Worm (Caenorhabditis elegans): Measurements from ENCODE around the gene F38H4.3.

Gene F38H4.3

DNA sequence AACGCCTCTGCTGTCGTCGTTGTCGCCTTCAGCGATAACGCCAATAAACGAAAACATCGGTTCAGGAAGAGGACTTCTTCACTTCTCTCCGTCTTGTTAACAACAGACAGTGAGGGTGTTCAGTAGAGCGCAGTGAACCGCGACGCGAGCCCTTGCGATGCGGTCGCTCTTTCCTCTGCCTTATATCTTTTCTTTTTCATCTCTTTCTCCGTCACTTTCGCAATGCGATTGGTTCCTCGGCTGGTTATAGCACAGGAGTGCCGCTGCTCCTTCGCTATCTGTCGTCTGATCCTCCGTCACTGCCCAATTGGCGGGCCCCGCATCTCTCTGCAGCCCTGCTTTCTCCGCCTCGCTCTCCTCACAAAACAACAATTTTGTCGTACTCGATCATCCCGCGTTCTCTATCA, 14.9 kb downstream of the F38H4.3 start (continued):
- no peak for TF ChIP-seq Y75B8A.6 (GFP tag; IDR thresholded peaks at IDR 0.05)
- TF ChIP-seq ceh-20 (GFP tag; IDR thresholded peaks at IDR 0.05): peak; percentile 75
- peak; percentile 36 for TF ChIP-seq jun-1 (tag; optimal IDR thresholded peaks at IDR 0.05)
- TF ChIP-seq dmd-9 (GFP tag; IDR thresholded peaks at IDR 0.05): no peak
- peak; percentile 38; the same call in 1 of the 2 replicates for TF ChIP-seq T26A8.4 (GFP tag; IDR thresholded peaks at IDR 0.05)
- TF ChIP-seq ztf-11 (tag; optimal IDR thresholded peaks at IDR 0.05): no peak
- no peak for TF ChIP-seq lin-15B (tag; optimal IDR thresholded peaks at IDR 0.05)
- TF ChIP-seq cey-2 (tag; optimal IDR thresholded peaks at IDR 0.05; ENCODE audit: borderline replicate concordance, insufficient read depth): no peak
- peak in 1 of 2 experiments; percentile 22 for TF ChIP-seq daf-16 (GFP tag; optimal IDR thresholded peaks at IDR 0.05)
- TF ChIP-seq daf-16 (tag; optimal IDR thresholded peaks at IDR 0.05): peak; percentile 21
- TF ChIP-seq lin-29 (GFP tag; IDR thresholded peaks at IDR 0.05): no peak
- no peak for TF ChIP-seq aly-2 (tag; optimal IDR thresholded peaks at IDR 0.05)
- TF ChIP-seq snpc-1.2 (GFP tag; IDR thresholded peaks at IDR 0.05): no peak
- no peak; the same call in 1 of the 2 replicates for TF ChIP-seq arid-1 (GFP tag; conservative IDR thresholded peaks at IDR 0.05)
- no peak for TF ChIP-seq sdz-12 (GFP tag; optimal IDR thresholded peaks at IDR 0.05)
- TF ChIP-seq lir-3 (tag; optimal IDR thresholded peaks at IDR 0.05): no peak
- TF ChIP-seq F10B5.3 (tag; optimal IDR thresholded peaks at IDR 0.05): no peak
- no peak for TF ChIP-seq T20F7.1 (GFP tag; optimal IDR thresholded peaks at IDR 0.05)
- no peak for TF ChIP-seq ceh-28 (tag; optimal IDR thresholded peaks at IDR 0.05)
- TF ChIP-seq daf-19 (GFP tag; conservative IDR thresholded peaks at IDR 0.05): no peak
- peak; percentile 89 for TF ChIP-seq rbr-2 (tag; optimal IDR thresholded peaks at IDR 0.05)
- no peak for TF ChIP-seq lin-1 (GFP tag; IDR thresholded peaks at IDR 0.05)
- TF ChIP-seq mdt-29 (GFP tag; IDR thresholded peaks at IDR 0.05): no peak
- peak; percentile 58 for TF ChIP-seq lin-13 (GFP tag; optimal IDR thresholded peaks at IDR 0.05)
- TF ChIP-seq madf-5 (GFP tag; IDR thresholded peaks at IDR 0.05): no peak
- TF ChIP-seq hlh-11 (tag; optimal IDR thresholded peaks at IDR 0.05): peak; percentile 78
- no peak; the same call in 1 of the 2 replicates for TF ChIP-seq mxl-2 (GFP tag; conservative IDR thresholded peaks at IDR 0.05)
- no peak for TF ChIP-seq daf-8 (GFP tag; IDR thresholded peaks at IDR 0.05)
- TF ChIP-seq dve-1 (tag; optimal IDR thresholded peaks at IDR 0.05; ENCODE audit: insufficient read depth): peak; percentile 65
- TF ChIP-seq R02D3.7 (tag; optimal IDR thresholded peaks at IDR 0.05): no peak
- TF ChIP-seq zip-2 (tag; optimal IDR thresholded peaks at IDR 0.05): no peak

DNA sequence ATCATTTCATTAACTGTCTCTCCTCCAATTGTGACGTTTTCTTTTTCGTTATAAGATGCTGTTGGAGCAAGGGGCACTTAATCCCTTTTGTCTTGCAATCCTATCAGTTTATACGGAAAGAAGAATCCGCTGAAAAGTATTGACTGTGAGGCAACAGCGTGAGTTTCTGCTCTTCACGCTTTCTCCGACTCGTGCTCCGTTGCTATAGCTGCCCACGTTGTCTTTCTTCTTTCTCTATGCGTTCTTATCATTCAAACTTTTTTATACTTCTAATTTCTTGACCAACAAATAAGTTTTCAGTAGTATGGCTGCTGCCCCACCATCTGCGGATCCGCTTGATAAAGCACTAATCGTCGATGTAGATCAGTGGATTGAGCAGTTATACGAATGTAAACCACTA, 15.9 kb downstream of the F38H4.3 start, which contains the start of gene let-92:
Gene let-92, plus strand, starts transcription at position 301 of the 400 bp plus-strand sequence.
- TF ChIP-seq lin-38 (GFP tag; IDR thresholded peaks at IDR 0.05) (no peak), egl-27 (tag; optimal IDR thresholded peaks at IDR 0.05) (no peak), arid-1 (GFP tag; conservative IDR thresholded peaks at IDR 0.05) (no peak), fos-1 (tag; optimal IDR thresholded peaks at IDR 0.05) (no peak), mep-1 (tag; optimal IDR thresholded peaks at IDR 0.05) (no peak), T20F7.1 (GFP tag; optimal IDR thresholded peaks at IDR 0.05) (no peak), zfp-2 (tag; optimal IDR thresholded peaks at IDR 0.05) (no peak), ceh-20 (GFP tag; IDR thresholded peaks at IDR 0.05) (no peak)

DNA sequence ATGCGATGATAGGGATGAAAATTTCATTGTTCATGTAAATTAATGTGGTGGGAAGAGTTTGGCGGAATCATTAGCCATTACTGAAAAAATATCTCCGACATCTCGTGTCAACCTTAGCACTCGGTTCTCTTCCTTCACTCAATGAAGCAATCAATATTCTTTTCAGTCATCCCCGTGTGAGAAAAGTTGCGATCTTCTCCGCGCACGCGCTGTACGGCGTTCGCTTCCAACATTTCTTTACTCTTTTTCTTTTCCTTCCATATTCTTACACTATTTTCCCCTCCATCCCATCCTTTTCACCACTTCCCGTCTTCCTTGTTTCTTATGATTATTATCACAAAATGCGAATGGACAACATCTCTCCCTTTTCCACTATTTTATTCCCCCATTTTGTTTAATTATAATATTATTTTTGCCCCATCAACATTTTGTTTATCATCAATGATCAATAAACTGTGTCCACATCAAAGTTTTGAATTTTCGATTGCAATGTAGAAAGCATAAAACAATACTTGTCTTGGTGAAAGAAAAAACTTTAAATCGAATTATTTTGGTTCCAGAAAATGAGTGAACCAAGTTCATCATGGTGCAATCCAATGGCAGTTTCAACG, 17.9 kb downstream of the F38H4.3 start, which contains the start of gene mob-1:
Gene mob-1, plus strand, starts transcription at position 561 of the 611 bp plus-strand sequence.
- TF ChIP-seq skn-1 (tag; optimal IDR thresholded peaks at IDR 0.05) (no peak), F37D6.2 (tag; optimal IDR thresholded peaks at IDR 0.05) (no peak), nhr-10 (tag; optimal IDR thresholded peaks at IDR 0.05) (no peak), daf-16 (GFP tag; optimal IDR thresholded peaks at IDR 0.05) (no peak), daf-16 (tag; optimal IDR thresholded peaks at IDR 0.05) (peak; percentile 43), hlh-11 (tag; optimal IDR thresholded peaks at IDR 0.05) (peak; percentile 7), F10B5.3 (tag; optimal IDR thresholded peaks at IDR 0.05) (no peak), Y75B8A.6 (GFP tag; IDR thresholded peaks at IDR 0.05) (no peak), nhr-48 (tag; optimal IDR thresholded peaks at IDR 0.05) (no peak), gei-8 (GFP tag; optimal IDR thresholded peaks at IDR 0.05) (no peak), lir-3 (tag; optimal IDR thresholded peaks at IDR 0.05) (no peak), hif-1 (tag; optimal IDR thresholded peaks at IDR 0.05) (no peak), spr-1 (tag; optimal IDR thresholded peaks at IDR 0.05) (no peak), ceh-44 (GFP tag; IDR thresholded peaks at IDR 0.05) (no peak), spr-3 (GFP tag; optimal IDR thresholded peaks at IDR 0.05) (no peak), rbr-2 (tag; optimal IDR thresholded peaks at IDR 0.05) (no peak), fkh-10 (GFP tag; optimal IDR thresholded peaks at IDR 0.05) (no peak), zip-11 (GFP tag; IDR thresholded peaks at IDR 0.05) (no peak), nhr-28 (tag; optimal IDR thresholded peaks at IDR 0.05) (no peak), ZK337.2 (GFP tag; IDR thresholded peaks at IDR 0.05) (no peak)

Measured in whole organism, L4 larva.